Fruit fly (Drosophila melanogaster): ENCODE results near the gene mge.

Gene mge

dm6 chr3L:3882046-3882445, 27.7 kb downstream of the mge start (continued):
- TF ChIP-seq CG6765 (GFP tag; optimal IDR thresholded peaks at IDR 0.05) (no peak), CG8478 (optimal IDR thresholded peaks at IDR 0.05) (no peak), CG14860 (GFP tag; IDR thresholded peaks at IDR 0.05; ENCODE audit: partially characterized antibody) (no peak), CG15011 (GFP tag; optimal IDR thresholded peaks at IDR 0.05) (no peak), CG12391 (tag; optimal IDR thresholded peaks at IDR 0.05) (peak; percentile 32), Mrtf (GFP tag; IDR thresholded peaks at IDR 0.05) (no peak), repo (GFP tag; optimal IDR thresholded peaks at IDR 0.05) (no peak), lola (GFP tag; optimal IDR thresholded peaks at IDR 0.05) (peak in 1 of 3 experiments; percentile 37), D19B (GFP tag; optimal IDR thresholded peaks at IDR 0.05) (no peak), CG3407 (GFP tag; optimal IDR thresholded peaks at IDR 0.05) (no peak), grn (GFP tag; optimal IDR thresholded peaks at IDR 0.05) (no peak), zfh1 (GFP tag; IDR thresholded peaks at IDR 0.05) (no peak), CG18619 (GFP tag; optimal IDR thresholded peaks at IDR 0.05) (no peak), CG10321 (GFP tag; IDR thresholded peaks at IDR 0.05) (no peak), CG8281 (tag; optimal IDR thresholded peaks at IDR 0.05) (no peak), CG4820 (GFP tag; optimal IDR thresholded peaks at IDR 0.05) (no peak), Oli (tag; optimal IDR thresholded peaks at IDR 0.05) (peak; percentile 26), kay (GFP tag; optimal IDR thresholded peaks at IDR 0.05) (no peak), CG30403 (GFP tag; optimal IDR thresholded peaks at IDR 0.05) (no peak), CG10979 (tag; optimal IDR thresholded peaks at IDR 0.05) (peak; percentile 56), gsb (GFP tag; IDR thresholded peaks at IDR 0.05) (no peak), otp (GFP tag; IDR thresholded peaks at IDR 0.05) (no peak), ATbp (GFP tag; optimal IDR thresholded peaks at IDR 0.05) (no peak), Drgx (GFP tag; IDR thresholded peaks at IDR 0.05) (no peak), sna (GFP tag; IDR thresholded peaks at IDR 0.05; ENCODE audit: partially characterized antibody) (no peak), Sry-δ (GFP tag; optimal IDR thresholded peaks at IDR 0.05) (no peak), seq (GFP tag; IDR thresholded peaks at IDR 0.05) (no peak), gt (GFP tag; IDR thresholded peaks at IDR 0.05) (no peak), zen (tag; optimal IDR thresholded peaks at IDR 0.05) (peak; percentile 14), Hmr (GFP tag; optimal IDR thresholded peaks at IDR 0.05) (no peak), CG31224 (GFP tag; IDR thresholded peaks at IDR 0.05) (no peak), Max (GFP tag; optimal IDR thresholded peaks at IDR 0.05) (no peak), Dp (GFP tag; optimal IDR thresholded peaks at IDR 0.05) (no peak), slbo (GFP tag; IDR thresholded peaks at IDR 0.05) (no peak), tio (GFP tag; optimal IDR thresholded peaks at IDR 0.05) (no peak), CG16779 (GFP tag; IDR thresholded peaks at IDR 0.05) (no peak), CG17912 (GFP tag; optimal IDR thresholded peaks at IDR 0.05) (no peak), en (GFP tag; optimal IDR thresholded peaks at IDR 0.05) (no peak), ab (GFP tag; optimal IDR thresholded peaks at IDR 0.05) (no peak), unpg (GFP tag; optimal IDR thresholded peaks at IDR 0.05) (peak; percentile 23), CG10959 (GFP tag; IDR thresholded peaks at IDR 0.05) (no peak), her (GFP tag; optimal IDR thresholded peaks at IDR 0.05) (no peak), CG11398 (GFP tag; optimal IDR thresholded peaks at IDR 0.05) (no peak), CG10267 (tag; optimal IDR thresholded peaks at IDR 0.05) (peak; percentile 36), CG7987 (GFP tag; optimal IDR thresholded peaks at IDR 0.05) (no peak), Awh (GFP tag; IDR thresholded peaks at IDR 0.05) (no peak), da (GFP tag; optimal IDR thresholded peaks at IDR 0.05) (no peak), amos (GFP tag; IDR thresholded peaks at IDR 0.05; ENCODE audit: partially characterized antibody) (no peak), dm (GFP tag; optimal IDR thresholded peaks at IDR 0.05) (no peak), Dfd (GFP tag; optimal IDR thresholded peaks at IDR 0.05) (no peak), disco-r (GFP tag; optimal IDR thresholded peaks at IDR 0.05) (no peak), CG9727 (GFP tag; optimal IDR thresholded peaks at IDR 0.05) (peak; percentile 35), slp2 (GFP tag; optimal IDR thresholded peaks at IDR 0.05) (no peak)

Measured in whole organism, embryonic.